Fruit fly (Drosophila melanogaster) whole organism, embryonic: ENCODE measurements around the gene GstD4.
A peak's percentile ranks its signal among the peaks of the same experiment; 100 is the strongest.

Experiments
- Antp ChIP-seq: fragments of 200-800 bp; sonication (Bioruptor generic); optimal IDR thresholded peaks from 3 replicates; lab custom pipeline; 2016; ENCODE audit warnings: missing biosample characterization, missing genetic modification characterization
- Asciz ChIP-seq: fragments of 200-800 bp; sonication (Bioruptor generic); optimal IDR thresholded peaks from 2 replicates; lab custom pipeline; 2017; ENCODE audit warnings: missing biosample characterization, mild to moderate bottlenecking, missing genetic modification characterization, missing genetic modification reagents
- CG10274 ChIP-seq: fragments of 200-800 bp; sonication (Bioruptor generic); optimal IDR thresholded peaks from 3 replicates; lab custom pipeline; 2017; ENCODE audit warnings: missing biosample characterization, mild to moderate bottlenecking, missing genetic modification characterization
- CG10654 ChIP-seq: fragments of 200-800 bp; sonication (Bioruptor generic); optimal IDR thresholded peaks from 2 replicates; lab custom pipeline; 2016; ENCODE audit warnings: missing biosample characterization, missing genetic modification characterization
- CG11085 ChIP-seq: fragments of 200-800 bp; sonication (Bioruptor generic); IDR thresholded peaks from 2 replicates; pipeline ENCODE4 v1.3.6; 2022; ENCODE audit warnings: missing biosample characterization, missing genetic modification characterization
- CG11696 ChIP-seq: fragments of 200-800 bp; sonication (Bioruptor generic); IDR thresholded peaks from 2 replicates; pipeline ENCODE4 v1.3.6; 2022; ENCODE audit warnings: missing biosample characterization, missing genetic modification characterization
- CG12219 ChIP-seq: fragments of 200-800 bp; sonication (Bioruptor generic); optimal IDR thresholded peaks from 3 replicates; lab custom pipeline; 2018; ENCODE audit warnings: missing biosample characterization, mild to moderate bottlenecking, missing genetic modification characterization
- CG12299 ChIP-seq: fragments of 200-800 bp; sonication (Bioruptor generic); optimal IDR thresholded peaks from 2 replicates; lab custom pipeline; 2018; ENCODE audit warnings: missing biosample characterization, mild to moderate bottlenecking, missing genetic modification characterization
- CG14050 ChIP-seq: fragments of 200-800 bp; sonication (Bioruptor generic); IDR thresholded peaks from 3 replicates; pipeline ENCODE4 v1.3.6; 2022; ENCODE audit warnings: missing biosample characterization, missing genetic modification characterization
- CG15601 ChIP-seq: fragments of 200-800 bp; sonication (Bioruptor generic); optimal IDR thresholded peaks from 3 replicates; lab custom pipeline; 2019; ENCODE audit warnings: missing biosample characterization, mild to moderate bottlenecking, missing genetic modification characterization, moderate library complexity
- CG1603 ChIP-seq: fragments of 200-800 bp; sonication (Bioruptor generic); optimal IDR thresholded peaks from 2 replicates; lab custom pipeline; 2019; ENCODE audit warnings: missing biosample characterization, mild to moderate bottlenecking, missing genetic modification characterization, moderate library complexity
- CG2129 ChIP-seq: fragments of 200-800 bp; sonication (Bioruptor generic); IDR thresholded peaks from 2 replicates; pipeline ENCODE4 v1.3.6; 2022; ENCODE audit warnings: missing biosample characterization, missing genetic modification characterization; ENCODE audit not compliant: partially characterized antibody
- CG2875 ChIP-seq: fragments of 200-800 bp; sonication (Bioruptor generic); optimal IDR thresholded peaks from 2 replicates; lab custom pipeline; 2017; ENCODE audit warnings: missing biosample characterization, mild to moderate bottlenecking, missing genetic modification characterization, missing genetic modification reagents
- CG33213 ChIP-seq: fragments of 200-800 bp; sonication (Bioruptor generic); optimal IDR thresholded peaks from 3 replicates; lab custom pipeline; 2016; ENCODE audit warnings: missing biosample characterization, missing genetic modification characterization
- CG5245 ChIP-seq: fragments of 200-800 bp; sonication (Bioruptor generic); optimal IDR thresholded peaks from 3 replicates; lab custom pipeline; 2016; ENCODE audit warnings: missing biosample characterization, missing genetic modification characterization
- CG5953 ChIP-seq: fragments of 200-800 bp; sonication (Bioruptor generic); IDR thresholded peaks from 2 replicates; pipeline ENCODE4 v1.3.6; 2022; ENCODE audit warnings: missing biosample characterization, missing genetic modification characterization
- CG6254 ChIP-seq: fragments of 200-800 bp; sonication (Bioruptor generic); optimal IDR thresholded peaks from 3 replicates; lab custom pipeline; 2017; ENCODE audit warnings: mild to moderate bottlenecking, missing biosample characterization, missing genetic modification reagents, missing genetic modification characterization
- CG6683 ChIP-seq: fragments of 200-800 bp; sonication (Bioruptor generic); optimal IDR thresholded peaks from 2 replicates; lab custom pipeline; 2017; ENCODE audit warnings: missing biosample characterization, mild to moderate bottlenecking, missing genetic modification characterization, missing genetic modification reagents
- CG7963 ChIP-seq: fragments of 200-800 bp; sonication (Bioruptor generic); IDR thresholded peaks from 3 replicates; pipeline ENCODE4 v1.3.6; 2022; ENCODE audit warnings: missing biosample characterization, missing genetic modification characterization; ENCODE audit not compliant: partially characterized antibody
- CG8388 ChIP-seq: fragments of 200-800 bp; sonication (Bioruptor generic); optimal IDR thresholded peaks from 2 replicates; lab custom pipeline; 2019; ENCODE audit warnings: missing biosample characterization, mild to moderate bottlenecking, missing genetic modification characterization, moderate library complexity
- CG8944 ChIP-seq: fragments of 200-800 bp; sonication (Bioruptor generic); optimal IDR thresholded peaks from 3 replicates; lab custom pipeline; 2016; ENCODE audit warnings: missing biosample characterization, missing genetic modification characterization
- CG9797 ChIP-seq: fragments of 200-800 bp; sonication (Bioruptor generic); optimal IDR thresholded peaks from 3 replicates; lab custom pipeline; 2018; ENCODE audit warnings: missing biosample characterization, mild to moderate bottlenecking, missing genetic modification characterization
- Dfd ChIP-seq, 2 experiments: fragments of >200 bp; optimal IDR thresholded peaks; 2 replicates each; lab custom pipeline; 2017; ENCODE audit warnings: missing biosample characterization in 2 of 2, missing genetic modification characterization in 2 of 2
- Doc3 ChIP-seq: fragments of 200-800 bp; sonication (Bioruptor generic); IDR thresholded peaks from 3 replicates; pipeline ENCODE4 v1.3.6; 2022; ENCODE audit warnings: missing biosample characterization, missing genetic modification characterization; ENCODE audit not compliant: partially characterized antibody
- E2f1 ChIP-seq: fragments of 200-800 bp; sonication (Bioruptor generic); IDR thresholded peaks from 2 replicates; pipeline ENCODE4 v1.3.6; 2022; ENCODE audit warnings: missing biosample characterization, missing genetic modification characterization
- H15 ChIP-seq: fragments of 200-800 bp; sonication (Bioruptor generic); IDR thresholded peaks from 3 replicates; pipeline ENCODE4 v1.3.6; 2022; ENCODE audit warnings: missing biosample characterization, missing genetic modification characterization
- Lpt ChIP-seq: fragments of >200 bp; optimal IDR thresholded peaks from 2 replicates; lab custom pipeline; 2018; ENCODE audit warnings: missing biosample characterization, missing genetic modification characterization
- Mes4 ChIP-seq: fragments of 200-800 bp; sonication (Bioruptor generic); optimal IDR thresholded peaks from 2 replicates; lab custom pipeline; 2016; ENCODE audit warnings: missing biosample characterization, missing genetic modification characterization
- Nf-YC ChIP-seq: fragments of 200-800 bp; optimal IDR thresholded peaks from 3 replicates; lab custom pipeline; 2019; ENCODE audit warnings: missing biosample characterization, mild to moderate bottlenecking, missing genetic modification characterization, moderate library complexity
- Ravus ChIP-seq: fragments of 200-800 bp; sonication (Bioruptor generic); IDR thresholded peaks from 2 replicates; pipeline ENCODE4 v1.3.6; 2022; ENCODE audit warnings: missing biosample characterization, missing genetic modification characterization
- bab2 ChIP-seq: fragments of 200-800 bp; sonication (Bioruptor generic); optimal IDR thresholded peaks from 2 replicates; lab custom pipeline; 2016; ENCODE audit warnings: missing biosample characterization, missing genetic modification characterization
- bowl ChIP-seq: fragments of 200-800 bp; sonication (Bioruptor generic); IDR thresholded peaks from 2 replicates; pipeline ENCODE4 v1.3.6; 2022; ENCODE audit warnings: missing biosample characterization, missing genetic modification characterization
- bsh ChIP-seq, 2 experiments: fragments of 200-800 bp; sonication (Bioruptor generic); optimal IDR thresholded peaks; 2 replicates each; lab custom pipeline; 2017 to 2018; ENCODE audit warnings: mild to moderate bottlenecking in 2 of 2, missing biosample characterization in 2 of 2, missing genetic modification characterization in 2 of 2, moderate library complexity in 1 of 2
- chif ChIP-seq, 2 experiments: fragments of 200-800 bp; sonication (Bioruptor generic); optimal IDR thresholded peaks; 3 replicates each; lab custom pipeline; 2016; ENCODE audit warnings: missing biosample characterization in 2 of 2, missing genetic modification characterization in 2 of 2
- chinmo ChIP-seq: fragments of 200-800 bp; sonication (Bioruptor generic); IDR thresholded peaks from 4 replicates; pipeline ENCODE4 v1.3.6; 2022; ENCODE audit warnings: missing biosample characterization, missing genetic modification characterization; ENCODE audit not compliant: partially characterized antibody
- crp ChIP-seq, 2 experiments: fragments of 200-800 bp; sonication (Bioruptor generic); optimal IDR thresholded peaks; 2 replicates in 1 of 2; 3 replicates in 1 of 2; lab custom pipeline; 2017; ENCODE audit warnings: missing biosample characterization in 2 of 2, missing genetic modification characterization in 2 of 2, mild to moderate bottlenecking in 1 of 2, moderate library complexity in 1 of 2
- eve ChIP-seq, 2 experiments: fragments of >200 bp; optimal IDR thresholded peaks; 2 replicates each; lab custom pipeline; 2017; ENCODE audit warnings: missing biosample characterization in 2 of 2, missing genetic modification characterization in 2 of 2
- gsb ChIP-seq: fragments of 200-800 bp; sonication (Bioruptor generic); IDR thresholded peaks from 2 replicates; pipeline ENCODE4 v1.3.6; 2022; ENCODE audit warnings: missing biosample characterization, missing genetic modification characterization
- jumu ChIP-seq: fragments of 200-800 bp; sonication (Bioruptor generic); optimal IDR thresholded peaks from 3 replicates; lab custom pipeline; 2016; ENCODE audit warnings: missing biosample characterization, missing genetic modification characterization
- nerfin-1 ChIP-seq: fragments of 200-800 bp; sonication (Bioruptor generic); optimal IDR thresholded peaks from 3 replicates; lab custom pipeline; 2019; ENCODE audit warnings: missing biosample characterization, mild to moderate bottlenecking, missing genetic modification characterization, moderate library complexity
- phol ChIP-seq: fragments of 200-800 bp; sonication (Bioruptor generic); optimal IDR thresholded peaks from 3 replicates; lab custom pipeline; 2018; ENCODE audit warnings: missing biosample characterization, mild to moderate bottlenecking, missing genetic modification characterization, moderate library complexity
- prd ChIP-seq, 3 experiments: fragments of >200 bp in 2 of 3; fragments of 200-800 bp in 1 of 3; sonication (Bioruptor generic) in 1 of 3; optimal IDR thresholded peaks in 2 of 3; IDR thresholded peaks in 1 of 3; 2 replicates in 2 of 3; 3 replicates in 1 of 3; pipeline versions ENCODE4 v1.3.6 to Lab custom; 2017 to 2022; ENCODE audit warnings: missing biosample characterization in 1 of 3, missing genetic modification characterization in 1 of 3
- pros ChIP-seq: fragments of 200-800 bp; sonication (Bioruptor generic); optimal IDR thresholded peaks from 3 replicates; lab custom pipeline; 2019; ENCODE audit warnings: missing biosample characterization, mild to moderate bottlenecking, missing genetic modification characterization, moderate library complexity
- psq ChIP-seq: fragments of 200-800 bp; sonication (Bioruptor generic); optimal IDR thresholded peaks from 2 replicates; lab custom pipeline; 2017; ENCODE audit warnings: missing biosample characterization, missing genetic modification characterization
- sens-2 ChIP-seq: fragments of 200-800 bp; sonication (Bioruptor generic); IDR thresholded peaks from 2 replicates; pipeline ENCODE4 v1.3.6; 2022; ENCODE audit warnings: missing biosample characterization, missing genetic modification characterization
- stwl ChIP-seq: fragments of 200-800 bp; sonication (Bioruptor generic); optimal IDR thresholded peaks from 3 replicates; lab custom pipeline; 2018; ENCODE audit warnings: missing biosample characterization, mild to moderate bottlenecking, missing genetic modification characterization, moderate library complexity
- tll ChIP-seq, 2 experiments: fragments of 200-800 bp in 1 of 2; fragments of >200 bp in 1 of 2; sonication (Bioruptor generic) in 1 of 2; optimal IDR thresholded peaks; 2 replicates each; lab custom pipeline; 2017 to 2019; ENCODE audit warnings: missing biosample characterization in 2 of 2, missing genetic modification characterization in 2 of 2, mild to moderate bottlenecking in 1 of 2, moderate library complexity in 1 of 2
- vvl ChIP-seq: fragments of 200-800 bp; sonication (Bioruptor generic); IDR thresholded peaks from 2 replicates; pipeline ENCODE4 v1.3.6; 2022; ENCODE audit warnings: missing biosample characterization, missing genetic modification characterization
- z ChIP-seq: fragments of 200-800 bp; sonication (Bioruptor generic); IDR thresholded peaks from 3 replicates; pipeline ENCODE4 v1.3.6; 2022; ENCODE audit warnings: missing biosample characterization, missing genetic modification characterization

Gene GstD4

dm6 chr3R:12369135-12369792 lies 4.6 kb upstream of the GstD4 start, which contains the start of gene GstD1 (continued):
- TF ChIP-seq nerfin-1 (tag; lab: Kevin White, UChicago) (no peak), crp (GFP tag; optimal IDR thresholded peaks at IDR 0.05; lab: Kevin White, UChicago) (no peak), CG2875 (no peak), prd (optimal IDR thresholded peaks at IDR 0.05; lab: Kevin White, UChicago) (no peak), prd (GFP tag; IDR thresholded peaks at IDR 0.05; lab: Robert Waterston, UW) (peak; percentile 35; the same call in 1 of the 3 replicates), CG12219 (no peak), psq (GFP tag; lab: Kevin White, UChicago) (no peak), pros (GFP tag; lab: Kevin White, UChicago) (no peak), bab2 (peak; percentile 51), CG8944 (GFP tag; lab: Kevin White, UChicago) (peak; percentile 23), CG33213 (no peak), CG2129 (GFP tag; lab: Robert Waterston, UW) (no peak), gsb (GFP tag; lab: Robert Waterston, UW) (no peak), chinmo (GFP tag; lab: Robert Waterston, UW) (peak; percentile 90), Doc3 (no peak), CG5953 (no peak), z (GFP tag; lab: Robert Waterston, UW) (no peak), tll (GFP tag; optimal IDR thresholded peaks at IDR 0.05; lab: Kevin White, UChicago) (no peak), CG7963 (GFP tag; lab: Robert Waterston, UW) (peak; percentile 45; the same call in 1 of the 3 replicates), vvl (GFP tag; lab: Robert Waterston, UW) (peak; percentile 44; the same call in 1 of the 2 replicates), CG15601 (tag; lab: Kevin White, UChicago) (no peak), CG1603 (tag; lab: Kevin White, UChicago) (peak; percentile 6), E2f1 (GFP tag; lab: Robert Waterston, UW) (peak; percentile 51), sens-2 (GFP tag; lab: Robert Waterston, UW) (no peak), Nf-YC (no peak), Asciz (GFP tag; lab: Kevin White, UChicago) (no peak), Antp (peak; percentile 21), Ravus (GFP tag; lab: Robert Waterston, UW) (no peak), CG8388 (no peak), Mes4 (GFP tag; lab: Kevin White, UChicago) (no peak), CG10654 (GFP tag; lab: Kevin White, UChicago) (peak; percentile 19), Dfd (GFP tag; optimal IDR thresholded peaks at IDR 0.05; lab: Kevin White, UChicago) (no peak), CG5245 (GFP tag; lab: Kevin White, UChicago) (no peak), CG6683 (GFP tag; lab: Kevin White, UChicago) (no peak), jumu (GFP tag; lab: Kevin White, UChicago) (peak; percentile 39), eve (GFP tag; optimal IDR thresholded peaks at IDR 0.05; lab: Kevin White, UChicago) (no peak), CG14050 (no peak), bowl (GFP tag; lab: Robert Waterston, UW) (no peak), CG9797 (GFP tag; lab: Kevin White, UChicago) (no peak), phol (peak; percentile 28), CG6254 (GFP tag; lab: Kevin White, UChicago) (no peak), H15 (GFP tag; lab: Robert Waterston, UW) (no peak), Lpt (GFP tag; lab: Kevin White, UChicago) (no peak), CG12299 (tag; lab: Kevin White, UChicago) (no peak), bsh (GFP tag; optimal IDR thresholded peaks at IDR 0.05; lab: Kevin White, UChicago) (peak in 1 of 2 experiments; percentile 68), chif (GFP tag; optimal IDR thresholded peaks at IDR 0.05; lab: Kevin White, UChicago) (peak; percentile 11 to 62), stwl (tag; lab: Kevin White, UChicago) (no peak), CG11696 (peak; percentile 79), CG10274 (GFP tag; lab: Kevin White, UChicago) (peak; percentile 86), CG11085 (no peak)
